Worm (Caenorhabditis elegans): Measurements from ENCODE around the gene gpa-4.

The gpa-4 gene

ce11 chrIV:445377-445776, 43.9 kb downstream of the gpa-4 start, which contains the start of gene dpm-1:
TSS of gene dpm-1 (plus strand) at chrIV:445677.
- TF ChIP-seq unc-62 (GFP tag; optimal IDR thresholded peaks at IDR 0.05) = no peak

ce11 chrIV:454816-455215, 53.3 kb downstream of the gpa-4 start, which contains the start of the genes Y66H1A.8 and M04G7.5:
TSS of gene Y66H1A.8 (minus strand) at chrIV:454916.
TSS of gene M04G7.5 (plus strand) at chrIV:455073.
- no peak for TF ChIP-seq unc-62 (GFP tag; optimal IDR thresholded peaks at IDR 0.05)
